Worm (Caenorhabditis elegans): ENCODE results near the gene grl-21.

grl-21 gene

DNA sequence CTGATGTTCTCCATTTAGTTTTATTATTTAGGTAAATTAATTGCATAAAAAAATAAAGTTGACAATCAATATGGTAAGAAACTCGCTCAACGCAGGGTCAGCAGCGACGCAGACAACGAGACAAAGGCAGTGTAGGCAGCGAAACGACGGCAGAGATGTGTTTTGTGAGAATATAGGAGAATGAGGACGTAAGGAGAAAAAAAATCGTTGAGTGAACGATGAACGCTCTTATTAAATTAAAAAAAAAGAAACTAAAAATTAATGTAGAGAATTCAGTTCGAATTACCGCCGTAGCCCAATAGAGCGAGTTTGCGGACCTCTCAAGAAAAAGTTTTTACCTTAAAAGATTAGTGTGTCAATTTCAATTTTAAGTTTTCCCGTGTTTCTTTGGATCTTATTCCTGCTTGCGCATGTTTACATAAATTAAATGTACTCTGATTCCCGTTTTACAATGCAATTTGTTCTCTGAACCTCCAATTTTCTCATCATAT is 30.9 kb downstream of the grl-21 start, which contains the start of gene T25B9.8:
T25B9.8 (minus strand) TSS at position 51 of the 491 bp plus-strand sequence.
- no peak for TF ChIP-seq elt-1 (tag; optimal IDR thresholded peaks at IDR 0.05)
- TF ChIP-seq nfya-1 (tag; optimal IDR thresholded peaks at IDR 0.05; ENCODE audit: insufficient read depth), result no peak
- no peak for TF ChIP-seq pha-4 (tag; optimal IDR thresholded peaks at IDR 0.05)
- TF ChIP-seq fkh-10 (GFP tag; optimal IDR thresholded peaks at IDR 0.05), result peak; percentile 3

DNA sequence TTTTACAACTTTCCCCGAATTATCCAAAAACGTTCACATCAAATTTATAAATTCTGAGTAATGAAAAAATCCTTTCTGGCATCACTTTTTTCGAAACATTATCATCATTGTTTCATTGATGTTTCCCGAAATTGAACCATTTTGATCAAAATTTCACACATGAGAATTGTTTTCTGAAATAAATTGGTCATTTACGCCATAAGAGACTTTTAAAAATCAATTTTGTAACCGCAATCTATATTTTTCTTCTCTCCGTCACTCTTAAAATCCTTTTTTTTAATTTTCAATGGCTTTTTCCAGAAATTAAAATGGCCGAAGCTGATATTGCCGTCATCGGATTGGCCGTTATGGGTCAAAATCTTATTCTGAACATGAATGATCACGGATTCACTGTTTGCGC is 32.1 kb downstream of the grl-21 start, which contains the start of gene T25B9.9:
T25B9.9 (plus strand) TSS at position 301 of the 400 bp plus-strand sequence.
- TF ChIP-seq nhr-237 (tag; optimal IDR thresholded peaks at IDR 0.05), result no peak
- TF ChIP-seq nhr-28 (tag; optimal IDR thresholded peaks at IDR 0.05), result no peak
- TF ChIP-seq elt-2 (tag; optimal IDR thresholded peaks at IDR 0.05), result no peak
- no peak for TF ChIP-seq nhr-11 (tag; optimal IDR thresholded peaks at IDR 0.05)
- TF ChIP-seq tbx-2 (tag; optimal IDR thresholded peaks at IDR 0.05), result no peak
- no peak for TF ChIP-seq pha-4 (tag; optimal IDR thresholded peaks at IDR 0.05)
- TF ChIP-seq sea-2 (GFP tag; optimal IDR thresholded peaks at IDR 0.05), result no peak
- no peak for TF ChIP-seq nhr-67 (tag; optimal IDR thresholded peaks at IDR 0.05)
- TF ChIP-seq ZK546.5 (tag; optimal IDR thresholded peaks at IDR 0.05), result no peak
- no peak for TF ChIP-seq nhr-23 (tag; optimal IDR thresholded peaks at IDR 0.05)

DNA sequence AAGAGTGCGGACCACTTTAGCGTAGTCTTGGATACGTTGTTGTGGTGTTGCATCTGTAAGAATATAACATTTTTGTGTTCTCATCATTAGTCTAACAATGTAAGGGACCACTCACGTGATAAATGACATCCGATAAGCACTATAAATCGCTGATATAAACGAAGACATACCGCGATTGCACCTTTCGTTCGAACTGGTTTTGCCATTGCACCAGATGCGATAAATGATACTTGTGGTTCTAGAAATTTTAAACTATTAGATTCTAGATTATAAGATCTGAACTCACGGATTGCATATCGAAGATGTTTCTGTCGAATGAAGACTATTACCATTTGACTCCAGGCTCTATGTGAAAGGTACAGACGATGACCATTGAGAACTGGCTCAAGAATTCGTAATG is 34.0 kb downstream of the grl-21 start:
- TF ChIP-seq fkh-10 (GFP tag; optimal IDR thresholded peaks at IDR 0.05) (no peak), nfya-1 (tag; optimal IDR thresholded peaks at IDR 0.05; ENCODE audit: insufficient read depth) (no peak), unc-62 (GFP tag; optimal IDR thresholded peaks at IDR 0.05) (no peak), fkh-2 (tag; optimal IDR thresholded peaks at IDR 0.05) (no peak), ZK546.5 (tag; optimal IDR thresholded peaks at IDR 0.05) (no peak)

DNA sequence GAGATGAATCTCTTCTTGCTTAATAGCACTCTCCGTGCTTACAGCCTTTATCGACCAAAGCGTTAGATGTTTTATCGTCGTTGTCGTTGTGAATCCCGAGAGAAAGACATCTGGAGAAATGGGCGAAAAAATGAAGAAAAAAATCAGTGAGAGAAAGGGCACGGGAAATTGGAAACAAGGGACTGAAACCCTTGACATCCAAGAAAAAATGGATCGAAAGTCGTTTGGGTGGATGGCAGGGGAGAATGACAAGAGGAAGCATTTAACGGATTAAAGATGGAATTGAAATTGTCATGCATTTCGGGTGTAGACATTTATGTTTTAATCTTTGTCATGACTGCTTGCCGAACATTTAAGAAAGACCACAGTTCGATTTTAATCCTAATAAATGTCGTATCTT is 36.5 kb downstream of the grl-21 start, which contains the start of gene inpp-1:
inpp-1 (minus strand) TSS at position 101 of the 400 bp plus-strand sequence.
- no peak for TF ChIP-seq fos-1 (tag; optimal IDR thresholded peaks at IDR 0.05)
- TF ChIP-seq eor-1 (tag; optimal IDR thresholded peaks at IDR 0.05), result no peak
- TF ChIP-seq elt-2 (tag; optimal IDR thresholded peaks at IDR 0.05), result no peak
- no peak for TF ChIP-seq zag-1 (tag; optimal IDR thresholded peaks at IDR 0.05)
- TF ChIP-seq mml-1 (tag; optimal IDR thresholded peaks at IDR 0.05), result no peak
- no peak for TF ChIP-seq aly-2 (tag; optimal IDR thresholded peaks at IDR 0.05)
- TF ChIP-seq nhr-23 (tag; optimal IDR thresholded peaks at IDR 0.05), result no peak
- no peak for TF ChIP-seq ceh-82 (tag; optimal IDR thresholded peaks at IDR 0.05)
- TF ChIP-seq snpc-4 (tag; optimal IDR thresholded peaks at IDR 0.05), result no peak
- no peak for TF ChIP-seq jun-1 (tag; optimal IDR thresholded peaks at IDR 0.05)
- TF ChIP-seq elt-1 (tag; optimal IDR thresholded peaks at IDR 0.05), result no peak
- TF ChIP-seq tbx-2 (tag; optimal IDR thresholded peaks at IDR 0.05), result no peak

DNA sequence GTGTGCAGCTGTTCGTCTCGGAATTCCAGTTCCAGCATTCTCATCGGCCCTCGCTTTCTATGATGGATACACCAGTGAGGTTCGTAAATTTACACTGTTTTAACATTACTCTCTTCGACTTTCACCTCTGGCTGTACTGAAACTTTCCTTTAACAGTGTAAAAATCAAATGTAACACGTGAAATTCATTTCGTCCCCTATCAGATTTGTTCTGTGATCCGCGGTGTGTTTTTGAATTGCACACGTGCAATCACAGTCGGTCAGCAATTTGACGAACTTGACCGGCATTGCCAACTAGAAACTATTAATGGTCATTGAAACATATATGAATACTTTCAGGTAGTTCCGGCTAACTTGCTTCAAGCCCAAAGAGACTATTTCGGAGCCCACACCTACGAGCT is 39.8 kb downstream of the grl-21 start:
- no peak for TF ChIP-seq fkh-2 (tag; optimal IDR thresholded peaks at IDR 0.05)
- no peak for TF ChIP-seq unc-62 (GFP tag; optimal IDR thresholded peaks at IDR 0.05)
- TF ChIP-seq ztf-4 (tag; optimal IDR thresholded peaks at IDR 0.05), result no peak
- TF ChIP-seq snpc-4 (tag; optimal IDR thresholded peaks at IDR 0.05), result no peak
- TF ChIP-seq nhr-25 (tag; optimal IDR thresholded peaks at IDR 0.05), result peak; percentile 46
- TF ChIP-seq ceh-82 (tag; optimal IDR thresholded peaks at IDR 0.05), result no peak
- TF ChIP-seq nhr-28 (tag; optimal IDR thresholded peaks at IDR 0.05), result no peak
- no peak for TF ChIP-seq lsy-12 (tag; optimal IDR thresholded peaks at IDR 0.05)
- no peak for TF ChIP-seq aly-2 (tag; optimal IDR thresholded peaks at IDR 0.05)
- peak; percentile 12 for TF ChIP-seq nhr-23 (tag; optimal IDR thresholded peaks at IDR 0.05)

DNA sequence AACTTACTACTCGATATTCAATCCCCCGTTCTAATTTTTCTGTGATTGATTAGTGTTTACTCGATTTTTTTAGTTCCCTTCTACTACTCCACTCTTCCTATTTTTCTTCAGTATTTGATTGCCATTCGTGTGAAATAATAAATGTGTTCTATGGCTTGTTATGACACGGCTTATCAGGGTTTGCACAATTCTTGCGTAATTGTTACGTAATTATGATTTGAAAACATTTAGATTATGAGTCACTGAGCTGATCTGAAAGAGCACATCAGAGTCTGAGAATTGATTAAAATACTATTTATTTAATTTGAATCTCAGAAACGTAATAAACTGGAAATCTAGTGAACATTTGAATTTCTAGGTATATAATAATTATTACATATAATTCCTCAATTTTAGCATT is 40.3 kb downstream of the grl-21 start:
- TF ChIP-seq elt-1 (tag; optimal IDR thresholded peaks at IDR 0.05), result no peak
- TF ChIP-seq nhr-11 (tag; optimal IDR thresholded peaks at IDR 0.05), result no peak
- no peak for TF ChIP-seq sea-2 (GFP tag; optimal IDR thresholded peaks at IDR 0.05)
- TF ChIP-seq ceh-28 (tag; optimal IDR thresholded peaks at IDR 0.05), result no peak
- TF ChIP-seq nhr-76 (tag; optimal IDR thresholded peaks at IDR 0.05), result no peak
- TF ChIP-seq nhr-12 (tag; optimal IDR thresholded peaks at IDR 0.05), result no peak
- no peak for TF ChIP-seq elt-3 (tag; optimal IDR thresholded peaks at IDR 0.05)
- no peak for TF ChIP-seq pha-4 (tag; optimal IDR thresholded peaks at IDR 0.05)
- TF ChIP-seq eor-1 (tag; optimal IDR thresholded peaks at IDR 0.05), result no peak
- no peak for TF ChIP-seq skn-1 (tag; optimal IDR thresholded peaks at IDR 0.05)
- TF ChIP-seq ama-1 (optimal IDR thresholded peaks at IDR 0.05), result no peak
- no peak for TF ChIP-seq ceh-9 (tag; optimal IDR thresholded peaks at IDR 0.05)

Data from whole organism, L3 larva.